Fruit fly (Drosophila melanogaster) whole organism, pupa: ENCODE measurements around the gene sNPF.
A peak's percentile ranks its signal among the peaks of the same experiment; 100 is the strongest.

Experiments used
- CG10348 ChIP-seq: fragments of 200-800 bp; sonication (Bioruptor generic); IDR thresholded peaks from 2 replicates; pipeline ENCODE4 v1.3.6; 2022; ENCODE audit warnings: missing biosample characterization, missing genetic modification characterization
- CG12605 ChIP-seq: fragments of 200-800 bp; sonication (Bioruptor generic); IDR thresholded peaks from 2 replicates; pipeline ENCODE4 v1.3.6; 2022; ENCODE audit warnings: missing biosample characterization, missing genetic modification characterization
- CG13204 ChIP-seq: fragments of 200-800 bp; sonication (Bioruptor generic); optimal IDR thresholded peaks from 2 replicates; lab custom pipeline; 2018; ENCODE audit warnings: missing biosample characterization, mild to moderate bottlenecking, missing genetic modification characterization, moderate library complexity
- CG14655 ChIP-seq: fragments of 200-800 bp; sonication (Bioruptor generic); optimal IDR thresholded peaks from 3 replicates; lab custom pipeline; 2017; ENCODE audit warnings: mild to moderate bottlenecking, missing biosample characterization, missing genetic modification reagents, missing genetic modification characterization
- CG15710 ChIP-seq: fragments of 200-800 bp; sonication (Bioruptor generic); optimal IDR thresholded peaks from 2 replicates; lab custom pipeline; 2018; ENCODE audit warnings: missing biosample characterization, mild to moderate bottlenecking, missing genetic modification characterization, moderate library complexity
- CG17806 ChIP-seq: fragments of 200-800 bp; sonication (Bioruptor generic); optimal IDR thresholded peaks from 2 replicates; lab custom pipeline; 2018; ENCODE audit warnings: missing biosample characterization, mild to moderate bottlenecking, missing genetic modification characterization, moderate library complexity
- CG32121 ChIP-seq: fragments of 200-800 bp; sonication (Bioruptor generic); IDR thresholded peaks from 2 replicates; pipeline ENCODE4 v1.3.6; 2022; ENCODE audit warnings: missing biosample characterization, missing genetic modification characterization
- CG34367 ChIP-seq: fragments of 200-800 bp; sonication (Bioruptor generic); optimal IDR thresholded peaks from 2 replicates; lab custom pipeline; 2018; ENCODE audit warnings: missing biosample characterization, mild to moderate bottlenecking, missing genetic modification characterization
- CG4496 ChIP-seq: fragments of 200-800 bp; sonication (Bioruptor generic); IDR thresholded peaks from 3 replicates; pipeline ENCODE4 v1.3.6; 2022; ENCODE audit warnings: missing biosample characterization, missing genetic modification characterization
- CG8159 ChIP-seq: fragments of 200-800 bp; sonication (Bioruptor generic); optimal IDR thresholded peaks from 3 replicates; lab custom pipeline; 2018; ENCODE audit warnings: missing biosample characterization, mild to moderate bottlenecking, missing genetic modification characterization, moderate library complexity
- CG8301 ChIP-seq: fragments of 200-800 bp; sonication (Bioruptor generic); optimal IDR thresholded peaks from 2 replicates; lab custom pipeline; 2018; ENCODE audit warnings: missing biosample characterization, mild to moderate bottlenecking, missing genetic modification characterization
- CG9948 ChIP-seq: fragments of 200-800 bp; sonication (Bioruptor generic); optimal IDR thresholded peaks from 2 replicates; lab custom pipeline; 2018; ENCODE audit warnings: missing biosample characterization, mild to moderate bottlenecking, missing genetic modification characterization, moderate library complexity
- D1 ChIP-seq: fragments of 200-800 bp; sonication (Bioruptor generic); optimal IDR thresholded peaks from 2 replicates; lab custom pipeline; 2018; ENCODE audit warnings: missing biosample characterization, mild to moderate bottlenecking, missing genetic modification characterization, moderate library complexity
- EcR ChIP-seq: fragments of 200-800 bp; sonication (Bioruptor generic); optimal IDR thresholded peaks from 3 replicates; lab custom pipeline; 2019; ENCODE audit warnings: missing biosample characterization, missing genetic modification characterization, mild to moderate bottlenecking, moderate library complexity, missing genetic modification reagents
- Ets98B ChIP-seq: fragments of 200-800 bp; sonication (Bioruptor generic); IDR thresholded peaks from 2 replicates; pipeline ENCODE4 v1.3.6; 2022; ENCODE audit warnings: missing biosample characterization, missing genetic modification characterization
- Pif1A ChIP-seq: fragments of 200-800 bp; sonication (Bioruptor generic); optimal IDR thresholded peaks from 3 replicates; lab custom pipeline; 2016; ENCODE audit warnings: missing biosample characterization, missing genetic modification characterization
- Pif1B ChIP-seq: fragments of 200-800 bp; sonication (Bioruptor generic); optimal IDR thresholded peaks from 3 replicates; lab custom pipeline; 2016; ENCODE audit warnings: missing biosample characterization, missing genetic modification characterization
- Snoo ChIP-seq: fragments of 200-800 bp; sonication (Bioruptor generic); optimal IDR thresholded peaks from 3 replicates; lab custom pipeline; 2017; ENCODE audit warnings: missing biosample characterization, mild to moderate bottlenecking, missing genetic modification characterization, inconsistent platforms
- fd96Ca ChIP-seq: fragments of 200-800 bp; sonication (Bioruptor generic); IDR thresholded peaks from 3 replicates; pipeline ENCODE4 v1.3.6; 2022; ENCODE audit warnings: missing biosample characterization, missing genetic modification characterization
- gl ChIP-seq: fragments of 200-800 bp; sonication (Bioruptor generic); optimal IDR thresholded peaks from 2 replicates; lab custom pipeline; 2018; ENCODE audit warnings: missing biosample characterization, mild to moderate bottlenecking, missing genetic modification characterization
- rn ChIP-seq: fragments of 200-800 bp; sonication (Bioruptor generic); IDR thresholded peaks from 2 replicates; pipeline ENCODE4 v1.3.6; 2022; ENCODE audit warnings: missing biosample characterization, missing genetic modification characterization

Gene sNPF

DNA sequence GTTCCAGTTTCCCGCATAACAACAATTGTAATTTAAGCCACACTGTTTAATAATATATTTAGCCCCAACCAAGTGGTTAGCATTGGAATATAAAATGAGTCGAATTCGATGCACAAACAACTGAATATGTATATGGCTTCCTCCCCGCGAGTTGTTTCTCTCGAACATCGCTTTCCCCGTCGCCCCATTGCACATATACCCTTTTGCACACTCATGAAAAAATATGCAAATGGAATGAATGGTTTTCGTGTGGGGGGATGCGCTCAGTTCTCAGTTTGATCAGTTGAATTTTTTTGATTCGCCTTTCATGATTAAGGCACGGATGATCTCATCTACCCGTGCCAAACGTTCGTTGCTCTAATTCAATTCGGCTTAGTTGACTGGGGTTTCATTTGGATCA, 53.1 kb downstream of the sNPF start:
- TF ChIP-seq CG17806 (tag; lab: Kevin White, UChicago) (no peak), CG13204 (no peak), CG12605 (no peak), CG4496 (0 out of 3 replicates have a peak, but pooled peaks have one; percentile 24), CG32121 (GFP tag; lab: Robert Waterston, UW) (0 out of 2 replicates have a peak, but pooled peaks have one; percentile 14), gl (tag; lab: Kevin White, UChicago) (peak; percentile 5)

DNA sequence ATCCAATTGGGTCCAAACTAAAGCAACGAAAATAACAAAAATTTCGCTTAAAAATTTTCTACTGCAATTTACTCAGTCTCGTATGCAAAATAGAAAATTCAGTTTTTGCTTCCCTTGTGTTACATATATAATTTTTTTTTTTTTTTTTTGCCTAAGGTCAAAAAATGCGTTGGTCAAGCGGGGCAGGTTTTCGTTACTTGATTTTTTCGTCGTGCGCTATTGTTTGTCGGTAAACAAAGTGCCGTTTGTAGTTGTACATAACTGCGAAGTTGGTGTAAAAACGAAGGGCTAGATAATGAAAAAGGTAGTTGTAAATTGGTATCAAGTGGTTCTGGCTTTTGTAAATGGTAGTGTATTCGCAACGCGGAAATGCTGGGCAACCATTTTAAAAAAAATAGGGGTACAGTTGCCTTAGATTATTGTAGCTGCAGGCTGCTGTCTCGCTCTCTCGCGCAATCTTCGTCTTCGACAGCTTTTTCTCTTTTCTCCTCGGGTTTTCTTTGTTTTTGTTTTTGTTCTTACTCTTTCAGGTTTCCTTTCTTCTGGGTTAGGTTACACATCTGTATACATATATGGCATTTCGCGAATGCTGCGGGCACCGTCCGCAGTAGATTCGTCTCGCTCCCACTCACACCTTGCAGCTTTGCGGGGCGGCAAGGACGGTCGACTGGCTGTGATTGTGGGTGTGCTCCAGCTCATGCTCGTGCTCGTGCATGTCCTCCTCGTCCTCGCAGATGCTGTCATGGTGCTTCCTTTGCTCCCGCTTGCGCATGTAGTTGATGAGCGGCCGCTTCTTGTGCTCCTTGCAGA, 54.6 kb downstream of the sNPF start:
- no peak for TF ChIP-seq Pif1B (GFP tag; lab: Kevin White, UChicago)
- no peak for TF ChIP-seq fd96Ca
- TF ChIP-seq Snoo (tag; lab: Kevin White, UChicago), result no peak
- TF ChIP-seq CG14655 (GFP tag; lab: Kevin White, UChicago), result no peak
- TF ChIP-seq gl (tag; lab: Kevin White, UChicago), result no peak
- no peak for TF ChIP-seq CG4496
- TF ChIP-seq EcR (GFP tag; lab: Kevin White, UChicago), result peak; percentile 50
- no peak for TF ChIP-seq D1 (tag; lab: Kevin White, UChicago)
- TF ChIP-seq Pif1A (GFP tag; lab: Kevin White, UChicago), result no peak
- TF ChIP-seq CG15710 (tag; lab: Kevin White, UChicago), result no peak
- TF ChIP-seq CG8301 (tag; lab: Kevin White, UChicago), result no peak
- TF ChIP-seq Ets98B (GFP tag; lab: Robert Waterston, UW), result no peak
- TF ChIP-seq CG34367 (tag; lab: Kevin White, UChicago), result no peak
- TF ChIP-seq CG13204, result peak; percentile 51

DNA sequence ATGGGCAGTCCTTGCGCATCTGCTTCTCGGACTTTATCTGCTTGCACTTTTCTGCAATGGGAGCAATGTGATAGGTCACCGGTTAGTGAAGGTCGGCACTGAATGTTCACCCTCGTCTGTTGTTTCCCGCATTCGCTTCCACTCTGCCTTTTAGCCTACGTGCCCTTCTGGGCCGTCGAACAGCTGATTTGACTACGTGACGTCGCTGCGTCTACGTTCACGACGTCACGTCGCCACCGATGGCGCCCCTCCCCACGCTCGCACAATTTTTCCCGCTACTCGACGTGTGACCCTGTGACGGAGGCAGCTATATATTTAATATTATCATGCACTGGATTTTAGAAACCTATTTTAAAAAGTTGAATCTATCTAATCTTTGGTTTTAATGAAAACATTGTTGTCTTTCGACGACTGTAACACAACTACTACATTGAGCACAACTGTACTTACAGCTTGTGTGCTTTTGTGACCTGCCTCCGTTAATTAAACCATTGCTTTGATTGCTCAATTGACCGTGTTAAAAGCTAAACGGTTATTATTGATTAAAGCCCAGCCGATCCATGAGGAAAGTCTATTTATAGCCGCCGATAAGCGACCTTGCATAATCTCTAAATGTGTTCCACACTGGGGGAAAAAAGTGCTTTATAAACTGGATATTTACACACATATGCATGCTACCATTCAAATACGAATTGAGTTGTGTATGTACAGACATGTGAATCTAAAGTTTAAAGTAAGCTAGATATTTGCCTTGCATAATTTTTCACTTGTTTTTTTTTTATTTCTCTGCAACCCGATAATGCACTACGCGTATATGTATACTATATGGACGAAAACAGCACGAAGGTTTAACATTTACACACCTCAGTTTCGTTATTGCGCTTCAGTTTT, 55.5 kb downstream of the sNPF start:
- TF ChIP-seq CG32121 (GFP tag; lab: Robert Waterston, UW), result peak; percentile 27; the same call in 1 of the 2 replicates
- TF ChIP-seq CG15710 (tag; lab: Kevin White, UChicago), result peak; percentile 40
- TF ChIP-seq Pif1A (GFP tag; lab: Kevin White, UChicago), result peak; percentile 24
- peak; percentile 14 for TF ChIP-seq CG34367 (tag; lab: Kevin White, UChicago)
- peak; percentile 14 for TF ChIP-seq CG9948 (tag; lab: Kevin White, UChicago)
- peak; percentile 68 for TF ChIP-seq CG4496
- TF ChIP-seq Ets98B (GFP tag; lab: Robert Waterston, UW), result peak; percentile 53
- TF ChIP-seq EcR (GFP tag; lab: Kevin White, UChicago), result peak; percentile 6
- no peak for TF ChIP-seq Pif1B (GFP tag; lab: Kevin White, UChicago)
- TF ChIP-seq CG8159 (tag; lab: Kevin White, UChicago), result peak; percentile 38
- TF ChIP-seq CG14655 (GFP tag; lab: Kevin White, UChicago), result peak; percentile 28
- no peak for TF ChIP-seq CG12605
- 0 out of 3 replicates have a peak, but pooled peaks have one; percentile 21 for TF ChIP-seq fd96Ca
- TF ChIP-seq gl (tag; lab: Kevin White, UChicago), result no peak
- TF ChIP-seq CG10348 (GFP tag; lab: Robert Waterston, UW), result no peak
- TF ChIP-seq CG13204, result no peak
- TF ChIP-seq Snoo (tag; lab: Kevin White, UChicago), result peak; percentile 17
- TF ChIP-seq CG8301 (tag; lab: Kevin White, UChicago), result peak; percentile 39
- TF ChIP-seq CG17806 (tag; lab: Kevin White, UChicago), result peak; percentile 41
- no peak for TF ChIP-seq rn (GFP tag; lab: Robert Waterston, UW)
- TF ChIP-seq D1 (tag; lab: Kevin White, UChicago), result no peak

DNA sequence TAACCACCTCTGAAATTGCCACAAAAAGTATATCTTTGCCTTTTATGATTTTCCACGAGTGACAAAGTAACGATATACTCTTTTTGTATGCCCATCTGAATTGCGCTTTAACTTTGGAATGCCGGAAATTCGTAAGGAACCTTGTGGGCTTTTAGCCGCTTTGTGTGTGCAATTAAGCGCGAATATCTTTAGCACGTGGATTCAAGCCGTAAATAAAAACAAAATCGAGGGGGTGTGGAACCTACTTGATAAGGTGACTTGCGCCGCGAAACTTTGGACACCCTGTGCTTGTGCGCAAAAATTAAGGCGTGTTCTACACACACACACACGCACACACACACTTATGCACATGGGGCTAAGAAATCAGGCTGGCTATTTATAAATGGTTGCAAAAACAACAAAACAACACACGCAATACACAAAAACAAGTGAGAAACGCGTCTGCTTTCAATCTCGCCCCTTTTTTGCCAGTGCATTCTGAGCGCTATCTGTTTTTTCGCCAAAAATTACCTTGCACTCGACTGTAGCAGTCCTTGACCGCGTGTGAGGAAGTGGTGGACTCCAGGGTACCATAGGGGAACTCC, 56.4 kb downstream of the sNPF start:
- no peak for TF ChIP-seq CG10348 (GFP tag; lab: Robert Waterston, UW)
- TF ChIP-seq CG32121 (GFP tag; lab: Robert Waterston, UW), result peak; percentile 28
- no peak for TF ChIP-seq CG8159 (tag; lab: Kevin White, UChicago)
- TF ChIP-seq CG12605, result peak; percentile 64; the same call in 1 of the 2 replicates
- TF ChIP-seq CG4496, result no peak
- peak; percentile 39 for TF ChIP-seq CG13204
- TF ChIP-seq CG8301 (tag; lab: Kevin White, UChicago), result no peak
- no peak for TF ChIP-seq CG9948 (tag; lab: Kevin White, UChicago)
- TF ChIP-seq Ets98B (GFP tag; lab: Robert Waterston, UW), result no peak
- no peak for TF ChIP-seq EcR (GFP tag; lab: Kevin White, UChicago)
- no peak for TF ChIP-seq CG14655 (GFP tag; lab: Kevin White, UChicago)
- TF ChIP-seq Pif1A (GFP tag; lab: Kevin White, UChicago), result no peak
- no peak for TF ChIP-seq CG15710 (tag; lab: Kevin White, UChicago)
- no peak for TF ChIP-seq Snoo (tag; lab: Kevin White, UChicago)
- TF ChIP-seq Pif1B (GFP tag; lab: Kevin White, UChicago), result no peak
- no peak for TF ChIP-seq rn (GFP tag; lab: Robert Waterston, UW)
- no peak for TF ChIP-seq CG17806 (tag; lab: Kevin White, UChicago)
- no peak for TF ChIP-seq fd96Ca
- TF ChIP-seq gl (tag; lab: Kevin White, UChicago), result no peak
- no peak for TF ChIP-seq D1 (tag; lab: Kevin White, UChicago)
- TF ChIP-seq CG34367 (tag; lab: Kevin White, UChicago), result no peak
- TF ChIP-seq, all 21 proteins: peak for 3
